Worm (Caenorhabditis elegans) whole organism, L1 larva: Measurements from ENCODE around the gene atfs-1.

Source experiments
- C16A3.4 ChIP-seq: fragments of 150-350 bp; optimal IDR thresholded peaks from 2 replicates; lab custom pipeline; 2014; ENCODE audit warnings: missing biosample characterization, missing genetic modification characterization
- F16B12.6 ChIP-seq: fragments of 150-350 bp; optimal IDR thresholded peaks from 2 replicates; lab custom pipeline; 2014; ENCODE audit warnings: missing biosample characterization, missing genetic modification characterization
- aly-2 ChIP-seq: fragments of 150-350 bp; optimal IDR thresholded peaks from 2 replicates; lab custom pipeline; 2014; ENCODE audit warnings: missing biosample characterization, missing genetic modification characterization
- ama-1 ChIP-seq: fragments of 150-350 bp; optimal IDR thresholded peaks from 2 replicates; lab custom pipeline; 2014
- blmp-1 ChIP-seq: fragments of 150-350 bp; optimal IDR thresholded peaks from 2 replicates; lab custom pipeline; 2014; ENCODE audit warnings: missing biosample characterization, missing genetic modification characterization
- ceh-63 ChIP-seq: fragments of 200-800 bp; sonication (Bioruptor generic); optimal IDR thresholded peaks from 2 replicates; lab custom pipeline; 2018; ENCODE audit warnings: mild to moderate bottlenecking, missing genetic modification characterization, missing compliant biosample characterization
- ceh-82 ChIP-seq, 3 experiments: fragments of 150-350 bp in 1 of 3; sonication (generic microtip) in 2 of 3; optimal IDR thresholded peaks; 2 replicates each; lab custom pipeline; 2014 to 2017; ENCODE audit warnings: missing biosample characterization in 3 of 3, missing genetic modification characterization in 3 of 3
- ceh-88 ChIP-seq: fragments of 200-800 bp; sonication (Bioruptor generic); IDR thresholded peaks from 2 replicates; pipeline ENCODE4 v1.3.6; 2022; ENCODE audit warnings: missing genetic modification characterization, missing compliant biosample characterization
- ceh-90 ChIP-seq: sonication (generic microtip); optimal IDR thresholded peaks from 2 replicates; lab custom pipeline; 2016; ENCODE audit warnings: missing genetic modification characterization, missing compliant biosample characterization
- dpl-1 ChIP-seq, 3 experiments: fragments of 150-350 bp in 2 of 3; sonication (generic microtip) in 1 of 3; optimal IDR thresholded peaks; 2 replicates each; lab custom pipeline; 2014 to 2017; ENCODE audit warnings: missing biosample characterization in 3 of 3, missing genetic modification characterization in 3 of 3, missing genetic modification reagents in 3 of 3
- efl-1 ChIP-seq, 4 experiments: fragments of 150-350 bp; optimal IDR thresholded peaks in 3 of 4; peaks in 1 of 4; 1 replicate in 1 of 4; 2 replicates in 3 of 4; lab custom pipeline; 2014; ENCODE audit warnings: missing biosample characterization in 2 of 4, missing genetic modification characterization in 2 of 4, missing genetic modification reagents in 2 of 4
- efl-3 ChIP-seq: fragments of 200-800 bp; sonication (Bioruptor generic); optimal IDR thresholded peaks from 2 replicates; lab custom pipeline; 2018; ENCODE audit warnings: mild to moderate bottlenecking, missing genetic modification characterization, missing compliant biosample characterization
- egl-27 ChIP-seq, 2 experiments: fragments of 150-350 bp in 1 of 2; sonication (generic microtip); optimal IDR thresholded peaks; 3 replicates each; lab custom pipeline; 2017 to 2018; ENCODE audit warnings: missing biosample characterization in 2 of 2, missing genetic modification characterization in 2 of 2, missing genetic modification reagents in 2 of 2
- elt-3 ChIP-seq, 6 experiments: fragments of 150-350 bp in 1 of 6; sonication (generic microtip); optimal IDR thresholded peaks; 2 replicates each; lab custom pipeline; 2017 to 2018; ENCODE audit warnings: missing biosample characterization in 6 of 6, missing genetic modification characterization in 6 of 6, inconsistent platforms in 1 of 6
- ets-5 ChIP-seq: fragments of 200-800 bp; sonication (Bioruptor generic); IDR thresholded peaks from 2 replicates; pipeline ENCODE4 v1.3.6; 2022; ENCODE audit warnings: missing genetic modification characterization, missing compliant biosample characterization
- fos-1 ChIP-seq: fragments of 150-350 bp; optimal IDR thresholded peaks from 2 replicates; lab custom pipeline; 2014; ENCODE audit warnings: missing biosample characterization, missing genetic modification characterization
- hlh-4 ChIP-seq: sonication (generic microtip); optimal IDR thresholded peaks from 2 replicates; lab custom pipeline; 2016; ENCODE audit warnings: mild to moderate bottlenecking, missing genetic modification characterization, missing compliant biosample characterization
- irx-1 ChIP-seq: sonication (generic microtip); optimal IDR thresholded peaks from 2 replicates; lab custom pipeline; 2016; ENCODE audit warnings: missing genetic modification characterization, missing compliant biosample characterization
- lin-13 ChIP-seq: fragments of 150-350 bp; optimal IDR thresholded peaks from 2 replicates; lab custom pipeline; 2014; ENCODE audit warnings: missing biosample characterization, missing genetic modification reagents, missing genetic modification characterization
- lin-14 ChIP-seq: fragments of 200-800 bp; sonication (Bioruptor generic); optimal IDR thresholded peaks from 2 replicates; lab custom pipeline; 2018; ENCODE audit warnings: mild to moderate bottlenecking, missing genetic modification characterization, moderate library complexity, missing compliant biosample characterization
- lin-39 ChIP-seq: fragments of 150-350 bp; optimal IDR thresholded peaks from 2 replicates; lab custom pipeline; 2014; ENCODE audit warnings: missing biosample characterization, missing genetic modification reagents, missing genetic modification characterization
- lir-3 ChIP-seq: sonication (generic microtip); optimal IDR thresholded peaks from 2 replicates; lab custom pipeline; 2016; ENCODE audit warnings: mild to moderate bottlenecking, missing genetic modification characterization, moderate library complexity, missing compliant biosample characterization; ENCODE audit not compliant: poor library complexity
- lsy-2 ChIP-seq, 2 experiments: fragments of 150-350 bp; optimal IDR thresholded peaks; 2 replicates each; lab custom pipeline; 2014; ENCODE audit warnings: missing biosample characterization in 2 of 2, missing genetic modification characterization in 2 of 2
- mab-9 ChIP-seq: fragments of 200-800 bp; sonication (Bioruptor generic); IDR thresholded peaks from 2 replicates; pipeline ENCODE4 v1.3.6; 2022; ENCODE audit warnings: missing genetic modification reagents, missing genetic modification characterization, missing compliant biosample characterization
- mep-1 ChIP-seq: fragments of 150-350 bp; optimal IDR thresholded peaks from 2 replicates; lab custom pipeline; 2014; ENCODE audit warnings: missing biosample characterization, missing genetic modification characterization
- nhr-20 ChIP-seq: sonication (generic microtip); optimal IDR thresholded peaks from 2 replicates; lab custom pipeline; 2016; ENCODE audit warnings: mild to moderate bottlenecking, missing genetic modification characterization, missing compliant biosample characterization
- nhr-28 ChIP-seq: fragments of 150-350 bp; optimal IDR thresholded peaks from 2 replicates; lab custom pipeline; 2014; ENCODE audit warnings: missing biosample characterization, missing genetic modification characterization
- nhr-47 ChIP-seq: sonication (generic microtip); optimal IDR thresholded peaks from 2 replicates; lab custom pipeline; 2016; ENCODE audit warnings: mild to moderate bottlenecking, missing genetic modification characterization, moderate library complexity, missing compliant biosample characterization
- nhr-71 ChIP-seq: sonication (generic microtip); optimal IDR thresholded peaks from 2 replicates; lab custom pipeline; 2016; ENCODE audit warnings: mild to moderate bottlenecking, missing genetic modification characterization, moderate library complexity, missing compliant biosample characterization
- nhr-76 ChIP-seq: sonication (generic microtip); optimal IDR thresholded peaks from 2 replicates; lab custom pipeline; 2017; ENCODE audit warnings: missing biosample characterization, missing genetic modification characterization
- nhr-77 ChIP-seq: fragments of 150-350 bp; optimal IDR thresholded peaks from 2 replicates; lab custom pipeline; 2014; ENCODE audit warnings: missing biosample characterization, missing genetic modification characterization
- nhr-84 ChIP-seq: sonication (generic microtip); optimal IDR thresholded peaks from 2 replicates; lab custom pipeline; 2017; ENCODE audit warnings: missing biosample characterization, missing genetic modification characterization
- nhr-85 ChIP-seq: sonication (generic microtip); peaks from one replicate; lab custom pipeline; 2016; ENCODE audit warnings: missing genetic modification characterization, inconsistent platforms, missing compliant biosample characterization
- nhr-90 ChIP-seq: sonication (generic microtip); optimal IDR thresholded peaks from 2 replicates; lab custom pipeline; 2016; ENCODE audit warnings: mild to moderate bottlenecking, missing genetic modification characterization, missing compliant biosample characterization; ENCODE audit not compliant: poor library complexity
- pqm-1 ChIP-seq: sonication (generic microtip); optimal IDR thresholded peaks from 3 replicates; lab custom pipeline; 2017; ENCODE audit warnings: missing biosample characterization, missing genetic modification characterization
- skn-1 ChIP-seq: fragments of 150-350 bp; optimal IDR thresholded peaks from 2 replicates; lab custom pipeline; 2014; ENCODE audit warnings: missing biosample characterization, missing genetic modification characterization
- snpc-4 ChIP-seq: fragments of 150-350 bp; optimal IDR thresholded peaks from 2 replicates; lab custom pipeline; 2014; ENCODE audit warnings: missing biosample characterization, missing genetic modification characterization
- snu-23 ChIP-seq: sonication (generic microtip); optimal IDR thresholded peaks from 2 replicates; lab custom pipeline; 2016; ENCODE audit warnings: missing genetic modification characterization, missing compliant biosample characterization
- sox-4 ChIP-seq: sonication (generic microtip); optimal IDR thresholded peaks from 2 replicates; lab custom pipeline; 2016; ENCODE audit warnings: missing genetic modification characterization, missing compliant biosample characterization
- unc-86 ChIP-seq: sonication (generic microtip); optimal IDR thresholded peaks from 2 replicates; lab custom pipeline; 2016; ENCODE audit warnings: missing genetic modification characterization, missing compliant biosample characterization
- vab-15 ChIP-seq: sonication (generic microtip); optimal IDR thresholded peaks from 2 replicates; lab custom pipeline; 2017; ENCODE audit warnings: missing genotype, mild to moderate bottlenecking, missing genetic modification characterization, missing compliant biosample characterization
- zag-1 ChIP-seq: fragments of 150-350 bp; optimal IDR thresholded peaks from 2 replicates; lab custom pipeline; 2014; ENCODE audit warnings: missing biosample characterization, missing genetic modification characterization
- zip-4 ChIP-seq: fragments of 200-800 bp; sonication (Bioruptor generic); optimal IDR thresholded peaks from 2 replicates; lab custom pipeline; 2018; ENCODE audit warnings: mild to moderate bottlenecking, missing genetic modification characterization, moderate library complexity, missing compliant biosample characterization
- ztf-11 ChIP-seq, 2 experiments: sonication (generic microtip); optimal IDR thresholded peaks; 2 replicates each; lab custom pipeline; 2016 to 2017; ENCODE audit warnings: missing genetic modification characterization in 2 of 2, missing biosample characterization in 1 of 2, missing compliant biosample characterization in 1 of 2

The atfs-1 gene

ce11 chrV:14193451-14193850 lies at the start of gene atfs-1 (continued):
- peak in 1 of 6 experiments; percentile 36 for TF ChIP-seq elt-3 (tag; optimal IDR thresholded peaks at IDR 0.05; lab: Kevin White, UChicago)
- peak in 1 of 2 experiments; percentile 6 for TF ChIP-seq egl-27 (tag; optimal IDR thresholded peaks at IDR 0.05; lab: Kevin White, UChicago)
- peak; percentile 78 for TF ChIP-seq nhr-85 (tag; lab: Kevin White, UChicago)
- peak; percentile 3 for TF ChIP-seq skn-1 (tag; lab: Kevin White, UChicago)
- peak; percentile 82 for TF ChIP-seq nhr-20

- TF ChIP-seq dpl-1 (GFP tag; optimal IDR thresholded peaks at IDR 0.05; lab: Kevin White, UChicago), result no peak
- no peak for TF ChIP-seq lin-39
- TF ChIP-seq aly-2 (tag; lab: Kevin White, UChicago), result no peak
- TF ChIP-seq mab-9, result no peak
These were observed 48.2 kb upstream of the atfs-1 start, which contains the start of gene par-1 for ce11 chrV:14145267-14145666. par-1 (minus strand) TSS chrV:14145367.

DNA sequence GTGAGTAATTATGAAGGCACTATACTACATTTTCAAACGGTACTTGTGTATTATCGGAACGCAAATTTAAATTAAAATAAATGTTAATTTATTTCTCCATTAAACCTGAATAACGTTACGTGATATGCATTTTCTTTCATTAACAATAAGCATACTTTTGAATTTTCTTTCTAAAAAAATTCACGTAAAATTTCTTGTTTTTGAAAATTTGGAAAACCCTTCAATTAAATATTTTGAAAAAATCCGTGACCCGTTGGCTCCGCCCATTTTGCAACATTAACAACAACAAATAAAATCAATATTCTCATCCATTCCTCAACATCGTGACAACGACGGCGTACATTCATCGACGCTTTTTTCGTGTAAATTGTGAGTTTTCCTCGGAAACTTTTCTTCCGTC lies 47.3 kb upstream of the atfs-1 start, which contains the start of gene acs-10:
acs-10 (plus strand) TSS at position 301 of the 400 bp plus-strand sequence.
- TF ChIP-seq egl-27 (tag; optimal IDR thresholded peaks at IDR 0.05; lab: Kevin White, UChicago), result no peak
- no peak for TF ChIP-seq pqm-1 (tag; lab: Kevin White, UChicago)
- TF ChIP-seq ceh-90 (tag; lab: Kevin White, UChicago), result no peak
- no peak for TF ChIP-seq irx-1
- no peak for TF ChIP-seq nhr-28
- no peak for TF ChIP-seq nhr-76 (tag; lab: Kevin White, UChicago)
- TF ChIP-seq C16A3.4, result no peak
- no peak for TF ChIP-seq ets-5 (GFP tag; lab: Robert Waterston, UW)
- TF ChIP-seq ceh-82 (tag; optimal IDR thresholded peaks at IDR 0.05; lab: Kevin White, UChicago), result no peak
- TF ChIP-seq hlh-4 (tag; lab: Kevin White, UChicago), result no peak
- TF ChIP-seq lir-3, result no peak

DNA sequence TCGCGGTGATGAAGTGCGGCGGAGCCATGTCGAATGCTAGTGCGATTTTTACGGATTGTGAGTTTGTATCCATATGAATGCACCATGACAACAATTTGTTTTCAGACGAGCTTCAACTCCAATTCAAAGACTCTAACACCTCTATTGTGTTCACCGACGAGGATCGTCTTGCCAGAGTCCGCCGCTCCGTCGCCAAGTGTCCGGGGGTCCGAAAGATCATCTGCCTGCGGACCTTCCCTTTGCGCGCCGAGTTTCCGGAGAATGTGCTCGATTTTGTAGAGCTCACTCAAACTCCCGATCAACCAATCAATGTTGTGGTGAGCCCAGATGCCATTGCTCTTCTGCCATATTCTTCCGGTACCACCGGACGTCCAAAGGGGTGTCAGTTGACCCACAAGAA lies 46.3 kb upstream of the atfs-1 start:
- TF ChIP-seq nhr-85 (tag; lab: Kevin White, UChicago) (no peak), sox-4 (no peak), F16B12.6 (tag; lab: Kevin White, UChicago) (no peak), unc-86 (no peak), ama-1 (lab: Kevin White, UChicago) (no peak), lsy-2 (tag; optimal IDR thresholded peaks at IDR 0.05; lab: Kevin White, UChicago) (no peak), nhr-84 (tag; lab: Kevin White, UChicago) (no peak), snpc-4 (no peak), nhr-90 (tag; lab: Kevin White, UChicago) (no peak), lin-13 (no peak), ceh-88 (GFP tag; lab: Robert Waterston, UW) (no peak), egl-27 (tag; optimal IDR thresholded peaks at IDR 0.05; lab: Kevin White, UChicago) (no peak), dpl-1 (GFP tag; optimal IDR thresholded peaks at IDR 0.05; lab: Kevin White, UChicago) (no peak), nhr-47 (tag; lab: Kevin White, UChicago) (no peak), ceh-82 (tag; optimal IDR thresholded peaks at IDR 0.05; lab: Kevin White, UChicago) (no peak), lin-14 (GFP tag; lab: Kevin White, UChicago) (no peak), nhr-77 (tag; lab: Kevin White, UChicago) (no peak), fos-1 (tag; lab: Kevin White, UChicago) (no peak)

DNA sequence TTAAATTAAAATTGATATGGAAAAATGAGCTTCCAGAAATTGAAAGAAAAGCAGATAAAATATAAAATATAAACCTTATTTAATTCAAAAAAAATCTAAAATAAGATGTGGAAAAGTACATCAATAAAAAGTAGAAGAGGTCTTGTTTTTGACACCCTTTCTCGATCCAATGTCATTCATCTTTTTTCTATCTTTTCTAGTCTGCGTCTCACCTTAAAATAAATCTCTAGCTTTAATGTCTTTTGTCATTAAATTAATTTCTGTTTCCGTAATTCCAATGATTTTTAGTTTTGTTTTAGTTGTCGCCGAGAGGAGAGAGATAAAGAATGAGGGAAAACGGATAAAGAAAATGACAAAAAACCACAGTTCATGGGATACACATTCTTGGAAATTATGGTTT lies 44.3 kb upstream of the atfs-1 start:
- TF ChIP-seq nhr-90 (tag; lab: Kevin White, UChicago) (no peak), nhr-85 (tag; lab: Kevin White, UChicago) (peak; percentile 85), snu-23 (GFP tag; lab: Kevin White, UChicago) (peak; percentile 27), nhr-71 (tag; lab: Kevin White, UChicago) (peak; percentile 28), zip-4 (no peak), elt-3 (tag; optimal IDR thresholded peaks at IDR 0.05; lab: Kevin White, UChicago) (peak in 1 of 6 experiments; percentile 32), vab-15 (no peak), skn-1 (tag; lab: Kevin White, UChicago) (no peak), lin-14 (GFP tag; lab: Kevin White, UChicago) (peak; percentile 76), ztf-11 (tag; optimal IDR thresholded peaks at IDR 0.05; lab: Kevin White, UChicago) (no peak), mep-1 (tag; lab: Kevin White, UChicago) (peak; percentile 21), zag-1 (tag; lab: Kevin White, UChicago) (no peak), lsy-2 (tag; optimal IDR thresholded peaks at IDR 0.05; lab: Kevin White, UChicago) (peak in 1 of 2 experiments; percentile 34), efl-1 (optimal IDR thresholded peaks at IDR 0.05; lab: Kevin White, UChicago) (no peak), efl-1 (GFP tag; optimal IDR thresholded peaks at IDR 0.05 in 1 of 2; lab: Kevin White, UChicago) (peak in 1 of 2 experiments; percentile 73), blmp-1 (tag; lab: Kevin White, UChicago) (peak; percentile 41), efl-3 (no peak), aly-2 (tag; lab: Kevin White, UChicago) (no peak), ceh-63 (GFP tag; lab: Kevin White, UChicago) (no peak)
